Worm (Caenorhabditis elegans): ENCODE results near the gene srxa-11.
A peak's percentile ranks its signal among the peaks of the same experiment; 100 is the strongest.

Gene srxa-11

ce11 chrV:13960916-13961315 is 37.0 kb downstream of the srxa-11 start, which contains the start of gene srh-24:
Gene srh-24, minus strand, starts transcription at chrV:13961016.
- no peak for TF ChIP-seq him-1 (tag; optimal IDR thresholded peaks at IDR 0.05)
- no peak for TF ChIP-seq dao-5 (tag; optimal IDR thresholded peaks at IDR 0.05)
- TF ChIP-seq W03F9.2 (tag; optimal IDR thresholded peaks at IDR 0.05), result no peak

- TF ChIP-seq W03F9.2 (tag; optimal IDR thresholded peaks at IDR 0.05) (peak; percentile 78), dao-5 (tag; optimal IDR thresholded peaks at IDR 0.05) (no peak), him-1 (tag; optimal IDR thresholded peaks at IDR 0.05) (no peak)
These were observed 38.0 kb downstream of the srxa-11 start, which contains the start of the genes algn-13 and R10D12.13 for ce11 chrV:13961927-13962419. Gene algn-13, minus strand, starts transcription at chrV:13961977. Gene R10D12.13, plus strand, starts transcription at chrV:13962417.

ce11 chrV:13963279-13963976 is 39.5 kb downstream of the srxa-11 start, which contains the start of gene sao-1:
Gene sao-1, plus strand, starts transcription at chrV:13963926.
- no peak for TF ChIP-seq dao-5 (tag; optimal IDR thresholded peaks at IDR 0.05)
- no peak for TF ChIP-seq him-1 (tag; optimal IDR thresholded peaks at IDR 0.05)
- TF ChIP-seq W03F9.2 (tag; optimal IDR thresholded peaks at IDR 0.05), result no peak

All from whole organism, L4/young adult.